Worm (Caenorhabditis elegans) whole organism, L1 larva: ENCODE data around the gene rpi-1.

ENCODE experiments used
- dpl-1 ChIP-seq, 3 experiments: fragments of 150-350 bp in 2 of 3; sonication (generic microtip) in 1 of 3; optimal IDR thresholded peaks; 2 replicates each; lab custom pipeline; 2014 to 2017; ENCODE audit warnings: missing biosample characterization in 3 of 3, missing genetic modification characterization in 3 of 3, missing genetic modification reagents in 3 of 3
- lin-13 ChIP-seq: fragments of 150-350 bp; optimal IDR thresholded peaks from 2 replicates; lab custom pipeline; 2014; ENCODE audit warnings: missing biosample characterization, missing genetic modification reagents, missing genetic modification characterization
- nhr-11 ChIP-seq: fragments of 150-350 bp; optimal IDR thresholded peaks from 2 replicates; lab custom pipeline; 2014; ENCODE audit warnings: missing biosample characterization, missing genetic modification characterization
- swsn-7 ChIP-seq: sonication (generic microtip); optimal IDR thresholded peaks from 2 replicates; lab custom pipeline; 2016; ENCODE audit warnings: missing genetic modification characterization, missing compliant biosample characterization
- tbx-2 ChIP-seq: sonication (generic microtip); optimal IDR thresholded peaks from 2 replicates; lab custom pipeline; 2016; ENCODE audit warnings: missing genetic modification characterization, missing compliant biosample characterization

DNA sequence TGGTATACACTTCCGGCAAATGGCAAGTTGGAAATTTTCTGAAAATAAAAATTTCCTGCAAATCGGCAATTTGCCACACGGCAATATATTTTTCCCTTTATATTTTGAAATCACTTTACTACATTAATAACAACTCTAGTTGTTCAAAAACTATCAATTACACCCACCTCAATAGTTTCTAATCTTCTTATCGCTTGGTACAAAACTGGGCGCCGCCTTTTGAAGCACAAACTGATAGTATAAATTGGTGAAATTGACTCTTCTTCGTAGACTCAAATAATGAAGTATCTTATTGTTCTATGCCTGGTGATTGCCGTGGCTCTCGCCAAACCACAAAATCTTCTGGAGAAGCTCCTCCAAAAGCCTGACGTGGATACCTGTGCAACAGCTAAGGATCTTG lies 18.9 kb upstream of the rpi-1 start, which contains the start of gene Y39G8B.9:
- TF ChIP-seq tbx-2 (tag; lab: Kevin White, UChicago) (no peak), dpl-1 (GFP tag; optimal IDR thresholded peaks at IDR 0.05; lab: Kevin White, UChicago) (no peak), nhr-11 (tag; lab: Kevin White, UChicago) (no peak), lin-13 (no peak), swsn-7 (tag; lab: Kevin White, UChicago) (no peak)
